Worm (Caenorhabditis elegans) whole organism, L4 larva: ENCODE data around the gene C14A4.13.

Experiments
- D1046.2 ChIP-seq: fragments of 200-800 bp; sonication (Bioruptor generic); IDR thresholded peaks from 2 replicates; pipeline ENCODE4 v1.3.6; 2022; ENCODE audit warnings: missing genetic modification characterization, missing compliant biosample characterization
- F26F4.8 ChIP-seq: fragments of 200-800 bp; sonication (Bioruptor generic); conservative IDR thresholded peaks from 2 replicates; pipeline ENCODE4 v1.3.6; 2022; ENCODE audit warnings: missing genetic modification characterization, missing compliant biosample characterization
- F37D6.2 ChIP-seq: sonication (generic microtip); optimal IDR thresholded peaks from 2 replicates; lab custom pipeline; 2016; ENCODE audit warnings: mild to moderate bottlenecking, missing genetic modification characterization, missing compliant biosample characterization
- Y5F2A.4 ChIP-seq: fragments of 200-800 bp; sonication (Bioruptor generic); optimal IDR thresholded peaks from 2 replicates; lab custom pipeline; 2018; ENCODE audit warnings: mild to moderate bottlenecking, missing genetic modification characterization, missing compliant biosample characterization
- Y75B8A.6 ChIP-seq: fragments of 200-800 bp; sonication (Bioruptor generic); IDR thresholded peaks from 2 replicates; pipeline ENCODE4 v1.3.6; 2022; ENCODE audit warnings: missing genetic modification reagents, missing genetic modification characterization, missing compliant biosample characterization
- aha-1 ChIP-seq: fragments of 150-350 bp; peaks from one replicate; lab custom pipeline; 2014; ENCODE audit warnings: missing biosample characterization, missing genetic modification characterization
- arid-1 ChIP-seq: fragments of 200-800 bp; sonication (Bioruptor generic); conservative IDR thresholded peaks from 2 replicates; pipeline ENCODE4 v1.3.6; 2022; ENCODE audit warnings: missing genetic modification reagents, missing genetic modification characterization, missing compliant biosample characterization
- ceh-28 ChIP-seq: fragments of 150-350 bp; optimal IDR thresholded peaks from 2 replicates; lab custom pipeline; 2014; ENCODE audit warnings: missing biosample characterization, missing genetic modification reagents, missing genetic modification characterization
- ces-1 ChIP-seq: fragments of 150-350 bp; sonication (generic microtip); optimal IDR thresholded peaks from 4 replicates; lab custom pipeline; 2014; ENCODE audit warnings: missing biosample characterization, missing genetic modification reagents, missing genetic modification characterization
- cey-2 ChIP-seq: sonication (generic microtip); optimal IDR thresholded peaks from 3 replicates; lab custom pipeline; 2017; ENCODE audit warnings: missing genetic modification characterization, mild to moderate bottlenecking, missing compliant biosample characterization, antibody characterized with exemption, borderline replicate concordance; ENCODE audit not compliant: insufficient read depth
- daf-16 ChIP-seq, 3 experiments: sonication (generic microtip); optimal IDR thresholded peaks; 2 replicates each; lab custom pipeline; 2016 to 2017; ENCODE audit warnings: missing genetic modification characterization in 3 of 3, missing genetic modification reagents in 3 of 3, mild to moderate bottlenecking in 2 of 3, missing compliant biosample characterization in 2 of 3, missing biosample characterization in 1 of 3, moderate library complexity in 1 of 3
- dmd-8 ChIP-seq: fragments of 200-800 bp; sonication (Bioruptor generic); IDR thresholded peaks from 2 replicates; pipeline ENCODE4 v1.3.6; 2022; ENCODE audit warnings: missing genetic modification characterization, missing compliant biosample characterization
- dve-1 ChIP-seq: sonication (generic microtip); optimal IDR thresholded peaks from 2 replicates; lab custom pipeline; 2017; ENCODE audit warnings: antibody characterized with exemption, mild to moderate bottlenecking, missing genetic modification characterization, missing compliant biosample characterization; ENCODE audit not compliant: insufficient read depth
- gei-8 ChIP-seq: fragments of 200-800 bp; sonication (Bioruptor generic); optimal IDR thresholded peaks from 2 replicates; lab custom pipeline; 2018; ENCODE audit warnings: mild to moderate bottlenecking, missing genetic modification characterization, missing compliant biosample characterization
- hlh-11 ChIP-seq: fragments of 200-800 bp; sonication (Bioruptor generic); optimal IDR thresholded peaks from 2 replicates; lab custom pipeline; 2018; ENCODE audit warnings: mild to moderate bottlenecking, missing genetic modification characterization, missing compliant biosample characterization
- hlh-30 ChIP-seq: sonication (generic microtip); optimal IDR thresholded peaks from 2 replicates; lab custom pipeline; 2017; ENCODE audit warnings: antibody characterized with exemption, mild to moderate bottlenecking, missing genetic modification characterization, missing compliant biosample characterization; ENCODE audit not compliant: insufficient read depth
- lim-7 ChIP-seq: fragments of 200-800 bp; sonication (Bioruptor generic); IDR thresholded peaks from 2 replicates; pipeline ENCODE4 v1.3.6; 2022; ENCODE audit warnings: missing genetic modification characterization, missing compliant biosample characterization
- lin-15B ChIP-seq: fragments of 150-350 bp; sonication (generic microtip); optimal IDR thresholded peaks from 3 replicates; lab custom pipeline; 2014; ENCODE audit warnings: missing biosample characterization, missing genetic modification characterization
- lir-3 ChIP-seq: sonication (generic microtip); optimal IDR thresholded peaks from 2 replicates; lab custom pipeline; 2016; ENCODE audit warnings: mild to moderate bottlenecking, missing genetic modification characterization, missing compliant biosample characterization
- madf-5 ChIP-seq, 2 experiments: fragments of 200-800 bp; sonication (Bioruptor generic); IDR thresholded peaks; 2 replicates each; pipeline ENCODE4 v1.3.6; 2022; ENCODE audit warnings: missing compliant biosample characterization in 2 of 2, missing genetic modification characterization in 2 of 2
- mdl-1 ChIP-seq, 2 experiments: fragments of 150-350 bp in 1 of 2; sonication (generic microtip) in 1 of 2; optimal IDR thresholded peaks; 2 replicates each; lab custom pipeline; 2014 to 2017; ENCODE audit warnings: missing biosample characterization in 2 of 2, missing genetic modification characterization in 2 of 2
- mdt-29 ChIP-seq: fragments of 200-800 bp; sonication (Bioruptor generic); IDR thresholded peaks from 2 replicates; pipeline ENCODE4 v1.3.6; 2022; ENCODE audit warnings: missing genetic modification reagents, missing genetic modification characterization, missing compliant biosample characterization
- mes-2 ChIP-seq: sonication (generic microtip); optimal IDR thresholded peaks from 2 replicates; lab custom pipeline; 2016; ENCODE audit warnings: missing genotype, mild to moderate bottlenecking, missing genetic modification characterization, missing compliant biosample characterization; ENCODE audit not compliant: poor library complexity, severe bottlenecking
- nhr-111 ChIP-seq: fragments of 200-800 bp; sonication (Bioruptor generic); optimal IDR thresholded peaks from 2 replicates; lab custom pipeline; 2018; ENCODE audit warnings: mild to moderate bottlenecking, missing genetic modification characterization, missing compliant biosample characterization
- nhr-237 ChIP-seq: sonication (generic microtip); optimal IDR thresholded peaks from 2 replicates; lab custom pipeline; 2017; ENCODE audit warnings: missing biosample characterization, missing genetic modification characterization
- nhr-25 ChIP-seq: sonication (generic microtip); optimal IDR thresholded peaks from 2 replicates; lab custom pipeline; 2017; ENCODE audit warnings: missing genetic modification characterization, mild to moderate bottlenecking, missing compliant biosample characterization, antibody characterized with exemption, moderate library complexity, borderline replicate concordance; ENCODE audit not compliant: insufficient read depth
- nhr-28 ChIP-seq: fragments of 150-350 bp; optimal IDR thresholded peaks from 2 replicates; lab custom pipeline; 2014; ENCODE audit warnings: missing biosample characterization, missing genetic modification characterization
- nhr-42 ChIP-seq: fragments of 200-800 bp; sonication (Bioruptor generic); IDR thresholded peaks from 2 replicates; pipeline ENCODE4 v1.3.6; 2022; ENCODE audit warnings: missing genetic modification characterization, missing compliant biosample characterization
- nhr-6 ChIP-seq: fragments of 150-350 bp; optimal IDR thresholded peaks from 2 replicates; lab custom pipeline; 2014; ENCODE audit warnings: missing biosample characterization, missing genetic modification characterization
- nhr-77 ChIP-seq: fragments of 150-350 bp; optimal IDR thresholded peaks from 2 replicates; lab custom pipeline; 2014; ENCODE audit warnings: missing biosample characterization, missing genetic modification characterization
- pqm-1 ChIP-seq: sonication (generic microtip); optimal IDR thresholded peaks from 2 replicates; lab custom pipeline; 2017; ENCODE audit warnings: missing biosample characterization, missing genetic modification characterization
- rbr-2 ChIP-seq: sonication (generic microtip); optimal IDR thresholded peaks from 2 replicates; lab custom pipeline; 2016; ENCODE audit warnings: missing genotype, missing genetic modification characterization, missing compliant biosample characterization
- saeg-2 ChIP-seq: fragments of 200-800 bp; sonication (Bioruptor generic); IDR thresholded peaks from 2 replicates; pipeline ENCODE4 v1.3.6; 2022; ENCODE audit warnings: missing genetic modification reagents, missing genetic modification characterization, missing compliant biosample characterization
- spr-1 ChIP-seq: sonication (generic microtip); optimal IDR thresholded peaks from 2 replicates; lab custom pipeline; 2016; ENCODE audit warnings: mild to moderate bottlenecking, missing genetic modification characterization, missing compliant biosample characterization
- spr-3 ChIP-seq: fragments of 200-800 bp; sonication (Bioruptor generic); optimal IDR thresholded peaks from 2 replicates; lab custom pipeline; 2018; ENCODE audit warnings: mild to moderate bottlenecking, missing genetic modification characterization, missing compliant biosample characterization
- unc-130 ChIP-seq: sonication (generic microtip); optimal IDR thresholded peaks from 2 replicates; lab custom pipeline; 2016; ENCODE audit warnings: missing genetic modification reagents, missing genetic modification characterization, missing compliant biosample characterization
- unc-39 ChIP-seq: sonication (generic microtip); optimal IDR thresholded peaks from 2 replicates; lab custom pipeline; 2017; ENCODE audit warnings: missing biosample characterization, missing genetic modification characterization
- unc-62 ChIP-seq, 3 experiments: fragments of 150-350 bp in 1 of 3; sonication (generic microtip); optimal IDR thresholded peaks in 2 of 3; peaks in 1 of 3; 1 replicate in 1 of 3; 2 replicates in 2 of 3; lab custom pipeline; 2014 to 2017; ENCODE audit warnings: missing biosample characterization in 3 of 3, missing genetic modification characterization in 3 of 3, missing genetic modification reagents in 3 of 3, missing genotype in 1 of 3
- vab-7 ChIP-seq: fragments of 200-800 bp; sonication (Bioruptor generic); IDR thresholded peaks from 2 replicates; pipeline ENCODE4 v1.3.6; 2022; ENCODE audit warnings: missing genetic modification reagents, missing genetic modification characterization, missing compliant biosample characterization
- zag-1 ChIP-seq: fragments of 150-350 bp; optimal IDR thresholded peaks from 2 replicates; lab custom pipeline; 2014; ENCODE audit warnings: missing biosample characterization, missing genetic modification characterization
- ztf-7 ChIP-seq: fragments of 150-350 bp; optimal IDR thresholded peaks from 2 replicates; lab custom pipeline; 2014; ENCODE audit warnings: missing biosample characterization, missing genetic modification characterization

C14A4.13 gene

DNA sequence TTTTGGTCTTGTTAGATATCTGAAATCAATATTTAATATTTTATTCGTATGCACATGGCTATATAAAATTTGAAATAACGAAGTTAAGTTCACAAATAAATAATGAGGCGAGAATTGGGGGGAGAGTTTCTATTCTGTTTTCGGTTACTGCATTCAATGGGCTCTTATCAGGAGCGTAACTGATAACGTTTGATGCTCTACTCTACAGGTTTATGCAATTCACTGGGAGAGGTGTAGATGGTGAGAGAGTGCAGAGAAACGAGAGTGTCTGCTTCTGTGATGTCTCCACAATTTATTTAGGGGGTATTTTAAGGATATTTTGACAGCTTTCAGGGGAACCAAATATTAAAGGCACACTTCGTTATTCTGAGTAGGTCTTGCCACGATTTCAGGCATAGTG, 23.5 kb upstream of the C14A4.13 start, which contains the start of gene C14A4.6 (continued):
- TF ChIP-seq rbr-2 (no peak), pqm-1 (peak; percentile 88), spr-3 (GFP tag; lab: Kevin White, UChicago) (no peak), cey-2 (tag; lab: Kevin White, UChicago) (no peak), Y5F2A.4 (GFP tag; lab: Kevin White, UChicago) (no peak), mdt-29 (GFP tag; lab: Robert Waterston, UW) (no peak), unc-39 (tag; lab: Kevin White, UChicago) (no peak)

DNA sequence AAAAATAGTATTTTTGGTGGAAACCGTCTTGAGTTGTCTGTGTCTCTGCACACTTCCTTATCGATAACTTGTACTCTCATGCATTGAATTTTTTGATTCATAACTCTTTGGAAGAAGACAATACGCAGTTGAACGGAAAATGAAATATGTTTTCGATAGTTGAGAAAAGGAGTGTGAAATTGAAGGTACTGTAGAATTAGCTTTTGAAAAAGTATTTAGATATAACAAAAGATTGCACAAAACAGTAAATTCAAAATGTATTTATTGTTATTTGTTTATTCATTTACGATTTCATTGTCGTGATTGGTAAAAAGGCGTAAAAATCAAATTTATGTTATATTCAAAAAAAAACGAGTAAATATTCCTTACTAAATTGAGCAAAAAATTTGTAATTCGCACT, 21.8 kb upstream of the C14A4.13 start, which contains the start of gene C14A4.7:
C14A4.7 (minus strand) TSS at position 101 of the 400 bp plus-strand sequence.
- TF ChIP-seq dve-1, result peak; percentile 9
- no peak for TF ChIP-seq gei-8 (GFP tag; lab: Kevin White, UChicago)
- TF ChIP-seq pqm-1, result peak; percentile 21

DNA sequence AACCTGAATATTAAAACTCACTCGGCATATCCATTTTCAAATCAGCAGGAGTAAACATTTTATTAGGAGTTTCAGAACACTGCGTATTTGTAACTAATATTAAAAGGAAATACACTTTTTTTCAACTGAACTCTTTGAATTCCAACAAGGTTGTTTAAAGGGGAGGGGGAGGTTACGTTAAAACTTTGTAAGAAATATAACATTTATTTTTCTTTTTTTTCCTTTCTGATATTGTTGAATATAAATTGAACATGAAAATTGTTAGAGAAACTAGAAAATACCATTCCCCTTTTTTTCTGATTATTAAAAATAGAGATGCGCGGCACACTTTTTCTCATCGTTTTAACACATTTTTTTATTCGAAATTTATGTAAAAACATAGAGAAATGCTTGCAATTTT, 20.2 kb upstream of the C14A4.13 start, which contains the start of gene C14A4.8:
C14A4.8 (minus strand) TSS at position 101 of the 400 bp plus-strand sequence.
- TF ChIP-seq unc-62 (GFP tag; optimal IDR thresholded peaks at IDR 0.05 in 1 of 2; lab: Kevin White, UChicago), result peak in 1 of 2 experiments; percentile 83
- TF ChIP-seq unc-62 (tag; optimal IDR thresholded peaks at IDR 0.05; lab: Kevin White, UChicago), result no peak
- TF ChIP-seq D1046.2, result no peak

DNA sequence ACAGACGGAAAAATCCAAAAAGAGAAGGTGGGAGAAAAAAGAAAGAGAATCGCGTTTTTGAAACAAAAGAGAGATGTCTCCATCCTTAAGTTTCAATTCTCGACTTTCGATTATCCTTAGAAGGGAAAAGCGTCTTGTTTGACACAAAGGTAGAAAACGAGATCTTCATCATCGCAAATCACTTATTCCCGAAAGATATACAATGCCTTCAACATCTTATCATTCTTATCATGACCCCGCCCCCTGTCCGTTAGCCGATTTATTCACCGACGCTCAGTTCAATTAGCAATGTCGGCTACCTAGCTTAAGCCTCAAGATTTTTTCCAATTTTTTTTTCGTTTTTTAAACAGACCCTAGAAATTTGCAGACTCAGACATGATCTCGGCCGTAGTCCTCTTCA, 19.3 kb upstream of the C14A4.13 start, which contains the start of gene C14A4.9:
C14A4.9 (plus strand) TSS at position 368 of the 400 bp plus-strand sequence.
- TF ChIP-seq nhr-111 (GFP tag; lab: Kevin White, UChicago) (no peak), F37D6.2 (tag; lab: Kevin White, UChicago) (no peak), nhr-6 (no peak), lim-7 (GFP tag; lab: Robert Waterston, UW) (no peak), nhr-28 (tag; lab: Kevin White, UChicago) (no peak), aha-1 (tag; lab: Kevin White, UChicago) (no peak), daf-16 (GFP tag; optimal IDR thresholded peaks at IDR 0.05; lab: Kevin White, UChicago) (no peak), daf-16 (tag; optimal IDR thresholded peaks at IDR 0.05; lab: Kevin White, UChicago) (no peak), mdl-1 (tag; optimal IDR thresholded peaks at IDR 0.05; lab: Kevin White, UChicago) (no peak), dve-1 (no peak), nhr-42 (GFP tag; lab: Robert Waterston, UW) (no peak), lir-3 (tag; lab: Kevin White, UChicago) (no peak), Y75B8A.6 (GFP tag; lab: Robert Waterston, UW) (no peak), ztf-7 (no peak), hlh-30 (no peak), hlh-11 (tag; lab: Kevin White, UChicago) (no peak), F26F4.8 (GFP tag; lab: Robert Waterston, UW) (no peak)

DNA sequence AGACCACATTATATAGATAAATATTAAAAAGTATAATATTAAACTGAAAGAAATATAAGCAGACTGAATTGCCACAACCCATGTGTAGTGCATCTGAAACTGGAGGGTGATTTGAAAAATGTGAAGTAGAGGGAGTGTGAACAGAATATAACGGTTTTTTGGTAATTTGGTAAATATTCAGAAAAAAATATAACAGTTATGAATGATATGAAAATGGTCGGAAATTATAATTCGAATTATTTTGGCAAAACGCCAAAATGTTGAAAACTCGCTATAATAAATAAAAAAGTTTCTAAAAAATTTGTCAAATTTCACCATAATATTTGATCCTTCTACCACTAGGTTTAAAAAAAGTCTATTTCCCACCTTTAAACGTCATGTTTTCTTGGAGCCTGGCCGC, 16.1 kb upstream of the C14A4.13 start, which contains the start of gene srv-2:
srv-2 (minus strand) TSS at position 101 of the 400 bp plus-strand sequence.
- TF ChIP-seq zag-1 (no peak), dmd-8 (GFP tag; lab: Robert Waterston, UW) (no peak), ces-1 (GFP tag; lab: Kevin White, UChicago) (no peak), mdl-1 (tag; optimal IDR thresholded peaks at IDR 0.05; lab: Kevin White, UChicago) (no peak), madf-5 (GFP tag; IDR thresholded peaks at IDR 0.05; lab: Robert Waterston, UW) (no peak), nhr-25 (tag; lab: Kevin White, UChicago) (no peak), unc-130 (no peak), vab-7 (GFP tag; lab: Robert Waterston, UW) (no peak), mes-2 (tag; lab: Kevin White, UChicago) (no peak), ceh-28 (tag; lab: Kevin White, UChicago) (no peak), lin-15B (tag; lab: Kevin White, UChicago) (no peak), hlh-30 (no peak), arid-1 (GFP tag; lab: Robert Waterston, UW) (no peak), saeg-2 (no peak), spr-1 (tag; lab: Kevin White, UChicago) (no peak), nhr-237 (tag; lab: Kevin White, UChicago) (no peak), nhr-77 (tag; lab: Kevin White, UChicago) (no peak)
